Fruit fly (Drosophila melanogaster): ENCODE data around the gene Samuel.

Gene Samuel

DNA sequence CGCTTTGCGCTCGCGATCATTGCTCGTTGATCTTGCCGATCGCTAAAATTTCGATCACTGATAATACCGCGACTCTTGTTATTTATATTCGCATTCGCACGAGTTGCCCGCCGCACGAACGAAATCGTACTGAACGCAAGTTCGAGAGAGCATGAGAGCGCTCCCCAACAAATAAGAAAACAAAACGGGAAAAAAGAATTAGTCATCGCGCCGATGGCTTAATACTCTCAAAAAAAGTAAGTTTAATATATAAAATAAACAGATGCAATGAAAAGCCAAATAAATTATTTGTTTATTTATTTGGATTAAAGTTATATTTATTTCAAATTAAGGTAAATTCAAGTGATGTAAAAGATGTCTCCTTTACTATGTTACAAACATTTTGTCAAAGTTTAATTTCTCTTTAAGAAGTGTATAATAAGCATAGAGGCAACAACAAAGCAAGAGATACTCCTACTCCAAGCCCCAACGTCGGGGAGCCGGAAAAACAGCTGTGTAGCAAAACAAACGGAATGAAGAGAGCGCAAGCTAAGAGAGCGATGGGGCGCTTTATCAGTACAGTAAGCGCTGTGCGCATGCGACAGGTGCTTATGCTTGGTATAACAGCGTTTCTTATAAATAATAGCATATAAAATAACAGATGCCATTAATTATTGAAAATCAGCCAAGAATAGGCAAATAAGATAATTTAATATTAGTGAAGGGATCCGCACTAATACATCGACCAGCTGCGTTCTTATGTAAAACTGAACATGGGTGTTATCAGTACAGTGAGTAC, 9.3 kb downstream of the Samuel start (continued):
- TF ChIP-seq tll (GFP tag; optimal IDR thresholded peaks at IDR 0.05) (no peak), sens-2 (GFP tag; IDR thresholded peaks at IDR 0.05) (no peak), CG1603 (tag; optimal IDR thresholded peaks at IDR 0.05) (peak; percentile 82), CG15696 (tag; optimal IDR thresholded peaks at IDR 0.05) (no peak), her (GFP tag; optimal IDR thresholded peaks at IDR 0.05) (peak; percentile 30), ewg (GFP tag; optimal IDR thresholded peaks at IDR 0.05) (peak; percentile 54), sima (GFP tag; optimal IDR thresholded peaks at IDR 0.05) (no peak), BtbVII (GFP tag; optimal IDR thresholded peaks at IDR 0.05) (peak; percentile 75), CG4282 (GFP tag; optimal IDR thresholded peaks at IDR 0.05) (peak; percentile 21), NFAT (GFP tag; IDR thresholded peaks at IDR 0.05) (no peak; the same call in 1 of the 2 replicates), gfzf (GFP tag; optimal IDR thresholded peaks at IDR 0.05) (no peak), mirr (GFP tag; optimal IDR thresholded peaks at IDR 0.05) (peak; percentile 28), gcm (GFP tag; optimal IDR thresholded peaks at IDR 0.05) (peak; percentile 54), Rx (GFP tag; IDR thresholded peaks at IDR 0.05) (peak; percentile 65; the same call in 1 of the 2 replicates), Dad (GFP tag; optimal IDR thresholded peaks at IDR 0.05) (peak; percentile 52), Ets65A (GFP tag) (no peak), gem (tag; optimal IDR thresholded peaks at IDR 0.05) (peak; percentile 79), cato (GFP tag; optimal IDR thresholded peaks at IDR 0.05; ENCODE audit: borderline replicate concordance) (peak; percentile 60), ro (GFP tag; IDR thresholded peaks at IDR 0.05) (peak; percentile 78), CG34376 (GFP tag; optimal IDR thresholded peaks at IDR 0.05) (peak; percentile 53), CG31441 (GFP tag; IDR thresholded peaks at IDR 0.05) (peak; percentile 77), CG2889 (GFP tag; IDR thresholded peaks at IDR 0.05) (peak; percentile 39; the same call in 1 of the 3 replicates), NC2α (GFP tag; optimal IDR thresholded peaks at IDR 0.05) (peak; percentile 46), Doc2 (GFP tag; IDR thresholded peaks at IDR 0.05) (no peak), CG5180 (GFP tag; optimal IDR thresholded peaks at IDR 0.05) (peak; percentile 53), CG43689 (GFP tag; IDR thresholded peaks at IDR 0.05) (peak; percentile 57), CG9817 (tag; optimal IDR thresholded peaks at IDR 0.05) (peak; percentile 8), CG17361 (GFP tag; IDR thresholded peaks at IDR 0.05) (peak; percentile 88), CG18262 (tag; optimal IDR thresholded peaks at IDR 0.05) (peak; percentile 92), Bdp1 (GFP tag; optimal IDR thresholded peaks at IDR 0.05) (peak; percentile 46), CG15011 (GFP tag; optimal IDR thresholded peaks at IDR 0.05) (no peak), unc-4 (GFP tag; IDR thresholded peaks at IDR 0.05; ENCODE audit: partially characterized antibody) (no peak), CG32772 (GFP tag; IDR thresholded peaks at IDR 0.05) (peak; percentile 63), CG14860 (GFP tag; IDR thresholded peaks at IDR 0.05; ENCODE audit: partially characterized antibody) (no peak), tup (GFP tag; optimal IDR thresholded peaks at IDR 0.05) (peak; percentile 55), CG17385 (GFP tag; optimal IDR thresholded peaks at IDR 0.05) (peak; percentile 72), trh (GFP tag; optimal IDR thresholded peaks at IDR 0.05) (no peak), mam (GFP tag; optimal IDR thresholded peaks at IDR 0.05) (peak; percentile 46), sqz (GFP tag; optimal IDR thresholded peaks at IDR 0.05) (peak; percentile 52), CG16813 (GFP tag; IDR thresholded peaks at IDR 0.05; ENCODE audit: partially characterized antibody) (no peak), eve (GFP tag; optimal IDR thresholded peaks at IDR 0.05) (peak in 1 of 2 experiments; percentile 85), HHEX (GFP tag; optimal IDR thresholded peaks at IDR 0.05) (peak; percentile 65), bowl (GFP tag; IDR thresholded peaks at IDR 0.05) (peak; percentile 63; the same call in 1 of the 2 replicates), CG7271 (tag; optimal IDR thresholded peaks at IDR 0.05) (no peak), run (tag; optimal IDR thresholded peaks at IDR 0.05) (no peak), CG11456 (GFP tag; IDR thresholded peaks at IDR 0.05) (peak; percentile 83; the same call in 2 of the 3 replicates), ham (GFP tag; IDR thresholded peaks at IDR 0.05) (no peak; the same call in 1 of the 2 replicates), Pdp1 (GFP tag; optimal IDR thresholded peaks at IDR 0.05) (peak; percentile 72 to 79)

Measured in whole organism, embryonic.